Fruit fly (Drosophila melanogaster): ENCODE results near the gene CG42359.

The CG42359 gene

dm6 chr3R:19163972-19164819, 2.1 kb upstream of the CG42359 start, which contains the start of gene sqz (continued):
- TF ChIP-seq Doc3 (GFP tag; IDR thresholded peaks at IDR 0.05; ENCODE audit: partially characterized antibody) (0 out of 3 replicates have a peak, but pooled peaks have one; percentile 36), slbo (GFP tag; IDR thresholded peaks at IDR 0.05) (0 out of 2 replicates have a peak, but pooled peaks have one; percentile 24), CG6654 (GFP tag; optimal IDR thresholded peaks at IDR 0.05) (no peak), CG16813 (GFP tag; IDR thresholded peaks at IDR 0.05; ENCODE audit: partially characterized antibody) (no peak), CG12659 (GFP tag; optimal IDR thresholded peaks at IDR 0.05) (no peak), gsb (GFP tag; IDR thresholded peaks at IDR 0.05) (no peak), gfzf (GFP tag; optimal IDR thresholded peaks at IDR 0.05) (no peak), fd102C (GFP tag; optimal IDR thresholded peaks at IDR 0.05) (no peak), sens (GFP tag) (peak; percentile 88), D19A (tag; optimal IDR thresholded peaks at IDR 0.05) (no peak), CG12391 (tag; optimal IDR thresholded peaks at IDR 0.05) (no peak), sob (GFP tag; IDR thresholded peaks at IDR 0.05) (peak; percentile 43; the same call in 1 of the 2 replicates), unc-4 (GFP tag; IDR thresholded peaks at IDR 0.05; ENCODE audit: partially characterized antibody) (peak; percentile 50; the same call in 1 of the 2 replicates), Dip3 (GFP tag; optimal IDR thresholded peaks at IDR 0.05) (no peak), CG2202 (tag; optimal IDR thresholded peaks at IDR 0.05) (no peak), CG1647 (GFP tag; optimal IDR thresholded peaks at IDR 0.05) (no peak), dimm (GFP tag; IDR thresholded peaks at IDR 0.05) (no peak), hth (optimal IDR thresholded peaks at IDR 0.05) (no peak), sd (tag; optimal IDR thresholded peaks at IDR 0.05) (peak; percentile 43), CG10959 (GFP tag; IDR thresholded peaks at IDR 0.05) (no peak), CG2129 (GFP tag; IDR thresholded peaks at IDR 0.05; ENCODE audit: partially characterized antibody) (peak; percentile 29; the same call in 1 of the 2 replicates), HLHmδ (GFP tag; optimal IDR thresholded peaks at IDR 0.05) (no peak), Spps (tag; optimal IDR thresholded peaks at IDR 0.05) (no peak), Fer3 (tag; optimal IDR thresholded peaks at IDR 0.05) (no peak), Oaz (GFP tag; IDR thresholded peaks at IDR 0.05) (no peak), bowl (GFP tag; IDR thresholded peaks at IDR 0.05) (no peak), cg (GFP tag; optimal IDR thresholded peaks at IDR 0.05) (peak; percentile 94), CG4360 (GFP tag; IDR thresholded peaks at IDR 0.05) (peak; percentile 76), phol (tag; optimal IDR thresholded peaks at IDR 0.05) (no peak), croc (GFP tag; conservative IDR thresholded peaks at IDR 0.05) (no peak), kni (GFP tag; optimal IDR thresholded peaks at IDR 0.05) (peak; percentile 73), HLH4C (GFP tag; IDR thresholded peaks at IDR 0.05; ENCODE audit: partially characterized antibody) (no peak; the same call in 2 of the 3 replicates), CG4854 (GFP tag; optimal IDR thresholded peaks at IDR 0.05) (no peak), CG10654 (GFP tag; optimal IDR thresholded peaks at IDR 0.05) (no peak), sim (GFP tag; IDR thresholded peaks at IDR 0.05) (no peak), pum (GFP tag; optimal IDR thresholded peaks at IDR 0.05) (no peak), Tbp (GFP tag; optimal IDR thresholded peaks at IDR 0.05) (no peak), her (GFP tag; optimal IDR thresholded peaks at IDR 0.05) (no peak), bab2 (GFP tag; optimal IDR thresholded peaks at IDR 0.05) (no peak), Dll (GFP tag; IDR thresholded peaks at IDR 0.05; ENCODE audit: partially characterized antibody) (peak; percentile 68), hb (GFP tag; IDR thresholded peaks at IDR 0.05; ENCODE audit: partially characterized antibody) (no peak), CG13624 (GFP tag; optimal IDR thresholded peaks at IDR 0.05) (no peak), mld (GFP tag; IDR thresholded peaks at IDR 0.05; ENCODE audit: partially characterized antibody) (no peak), az2 (GFP tag; optimal IDR thresholded peaks at IDR 0.05) (no peak), chinmo (GFP tag; IDR thresholded peaks at IDR 0.05; ENCODE audit: partially characterized antibody) (peak; percentile 82; the same call in 3 of the 4 replicates), gt (GFP tag; IDR thresholded peaks at IDR 0.05) (no peak), psq (GFP tag; optimal IDR thresholded peaks at IDR 0.05) (peak; percentile 50), CG31224 (GFP tag; IDR thresholded peaks at IDR 0.05) (no peak), CG10321 (GFP tag; IDR thresholded peaks at IDR 0.05) (no peak)
